Worm (Caenorhabditis elegans): ENCODE data around the gene VM106R.1.

ce11 chrII:10859359-10859758 lies 30.4 kb upstream of the VM106R.1 start:
- TF ChIP-seq hnd-1 (tag; optimal IDR thresholded peaks at IDR 0.05): no peak
- TF ChIP-seq ama-1 (optimal IDR thresholded peaks at IDR 0.05): no peak
- TF ChIP-seq tbx-37 (GFP tag; conservative IDR thresholded peaks at IDR 0.05): no peak
- no peak for TF ChIP-seq flt-1 (GFP tag; IDR thresholded peaks at IDR 0.05)
- no peak for TF ChIP-seq pes-1 (GFP tag; IDR thresholded peaks at IDR 0.05)
- TF ChIP-seq tbx-11 (GFP tag; IDR thresholded peaks at IDR 0.05): no peak
